Worm (Caenorhabditis elegans) whole organism, L4 larva: ENCODE measurements around the gene T15B7.8.

Experiments
- F10B5.3 ChIP-seq: sonication (generic microtip); optimal IDR thresholded peaks from 2 replicates; lab custom pipeline; 2016; ENCODE audit warnings: mild to moderate bottlenecking, missing genetic modification characterization, missing compliant biosample characterization
- F37D6.2 ChIP-seq: sonication (generic microtip); optimal IDR thresholded peaks from 2 replicates; lab custom pipeline; 2016; ENCODE audit warnings: mild to moderate bottlenecking, missing genetic modification characterization, missing compliant biosample characterization
- F49E8.2 ChIP-seq: sonication (generic microtip); optimal IDR thresholded peaks from 2 replicates; lab custom pipeline; 2016; ENCODE audit warnings: missing compliant biosample characterization, mild to moderate bottlenecking, missing genetic modification characterization, borderline replicate concordance
- Y75B8A.6 ChIP-seq: fragments of 200-800 bp; sonication (Bioruptor generic); IDR thresholded peaks from 2 replicates; pipeline ENCODE4 v1.3.6; 2022; ENCODE audit warnings: missing genetic modification reagents, missing genetic modification characterization, missing compliant biosample characterization
- arid-1 ChIP-seq: fragments of 200-800 bp; sonication (Bioruptor generic); conservative IDR thresholded peaks from 2 replicates; pipeline ENCODE4 v1.3.6; 2022; ENCODE audit warnings: missing genetic modification reagents, missing genetic modification characterization, missing compliant biosample characterization
- attf-4 ChIP-seq: sonication (generic microtip); optimal IDR thresholded peaks from 3 replicates; lab custom pipeline; 2017; ENCODE audit warnings: missing biosample characterization, missing genetic modification characterization
- ceh-20 ChIP-seq: fragments of 200-800 bp; sonication (Bioruptor generic); IDR thresholded peaks from 2 replicates; pipeline ENCODE4 v1.3.6; 2022; ENCODE audit warnings: missing genetic modification reagents, missing genetic modification characterization, missing compliant biosample characterization
- ceh-44 ChIP-seq: fragments of 200-800 bp; sonication (Bioruptor generic); IDR thresholded peaks from 2 replicates; pipeline ENCODE4 v1.3.6; 2022; ENCODE audit warnings: missing genetic modification reagents, missing genetic modification characterization, missing compliant biosample characterization
- ces-1 ChIP-seq: fragments of 150-350 bp; sonication (generic microtip); optimal IDR thresholded peaks from 4 replicates; lab custom pipeline; 2014; ENCODE audit warnings: missing biosample characterization, missing genetic modification reagents, missing genetic modification characterization
- cey-2 ChIP-seq: sonication (generic microtip); optimal IDR thresholded peaks from 3 replicates; lab custom pipeline; 2017; ENCODE audit warnings: missing genetic modification characterization, mild to moderate bottlenecking, missing compliant biosample characterization, antibody characterized with exemption, borderline replicate concordance; ENCODE audit not compliant: insufficient read depth
- daf-16 ChIP-seq, 3 experiments: sonication (generic microtip); optimal IDR thresholded peaks; 2 replicates each; lab custom pipeline; 2016 to 2017; ENCODE audit warnings: missing genetic modification characterization in 3 of 3, missing genetic modification reagents in 3 of 3, mild to moderate bottlenecking in 2 of 3, missing compliant biosample characterization in 2 of 3, missing biosample characterization in 1 of 3, moderate library complexity in 1 of 3
- dmd-6 ChIP-seq: fragments of 200-800 bp; sonication (Bioruptor generic); IDR thresholded peaks from 2 replicates; pipeline ENCODE4 v1.3.6; 2022; ENCODE audit warnings: missing genetic modification reagents, missing genetic modification characterization, missing compliant biosample characterization
- dmd-9 ChIP-seq: fragments of 200-800 bp; sonication (Bioruptor generic); IDR thresholded peaks from 2 replicates; pipeline ENCODE4 v1.3.6; 2022; ENCODE audit warnings: missing genetic modification reagents, missing genetic modification characterization, missing compliant biosample characterization
- dpl-1 ChIP-seq: fragments of 150-350 bp; optimal IDR thresholded peaks from 2 replicates; lab custom pipeline; 2014; ENCODE audit warnings: missing biosample characterization, missing genetic modification reagents, missing genetic modification characterization
- duxl-1 ChIP-seq: sonication (generic microtip); optimal IDR thresholded peaks from 2 replicates; lab custom pipeline; 2016; ENCODE audit warnings: mild to moderate bottlenecking, missing genetic modification characterization, moderate library complexity, missing compliant biosample characterization; ENCODE audit not compliant: poor library complexity
- egl-27 ChIP-seq: sonication (generic microtip); optimal IDR thresholded peaks from 3 replicates; lab custom pipeline; 2017; ENCODE audit warnings: missing biosample characterization, missing genetic modification reagents, missing genetic modification characterization
- fkh-10 ChIP-seq: fragments of 150-350 bp; optimal IDR thresholded peaks from 2 replicates; lab custom pipeline; 2014; ENCODE audit warnings: missing biosample characterization, missing genetic modification reagents, missing genetic modification characterization
- gei-8 ChIP-seq: fragments of 200-800 bp; sonication (Bioruptor generic); optimal IDR thresholded peaks from 2 replicates; lab custom pipeline; 2018; ENCODE audit warnings: mild to moderate bottlenecking, missing genetic modification characterization, missing compliant biosample characterization
- hlh-11 ChIP-seq: fragments of 200-800 bp; sonication (Bioruptor generic); optimal IDR thresholded peaks from 2 replicates; lab custom pipeline; 2018; ENCODE audit warnings: mild to moderate bottlenecking, missing genetic modification characterization, missing compliant biosample characterization
- lin-15B ChIP-seq: fragments of 150-350 bp; sonication (generic microtip); optimal IDR thresholded peaks from 3 replicates; lab custom pipeline; 2014; ENCODE audit warnings: missing biosample characterization, missing genetic modification characterization
- lin-38 ChIP-seq: fragments of 200-800 bp; sonication (Bioruptor generic); IDR thresholded peaks from 2 replicates; pipeline ENCODE4 v1.3.6; 2022; ENCODE audit warnings: missing genetic modification reagents, missing genetic modification characterization, missing compliant biosample characterization
- lir-3 ChIP-seq: sonication (generic microtip); optimal IDR thresholded peaks from 2 replicates; lab custom pipeline; 2016; ENCODE audit warnings: mild to moderate bottlenecking, missing genetic modification characterization, missing compliant biosample characterization
- lsy-2 ChIP-seq, 2 experiments: fragments of 150-350 bp in 1 of 2; sonication (generic microtip) in 1 of 2; optimal IDR thresholded peaks; 2 replicates each; lab custom pipeline; 2014 to 2017; ENCODE audit warnings: missing biosample characterization in 2 of 2, missing genetic modification characterization in 2 of 2
- madf-5 ChIP-seq, 2 experiments: fragments of 200-800 bp; sonication (Bioruptor generic); IDR thresholded peaks; 2 replicates each; pipeline ENCODE4 v1.3.6; 2022; ENCODE audit warnings: missing compliant biosample characterization in 2 of 2, missing genetic modification characterization in 2 of 2
- madf-9 ChIP-seq: fragments of 200-800 bp; sonication (Bioruptor generic); conservative IDR thresholded peaks from 2 replicates; pipeline ENCODE4 v1.3.6; 2022; ENCODE audit warnings: missing genetic modification reagents, missing genetic modification characterization, missing compliant biosample characterization
- mdl-1 ChIP-seq, 2 experiments: fragments of 150-350 bp in 1 of 2; sonication (generic microtip) in 1 of 2; optimal IDR thresholded peaks; 2 replicates each; lab custom pipeline; 2014 to 2017; ENCODE audit warnings: missing biosample characterization in 2 of 2, missing genetic modification characterization in 2 of 2
- mep-1 ChIP-seq: fragments of 150-350 bp; sonication (generic microtip); optimal IDR thresholded peaks from 3 replicates; lab custom pipeline; 2014; ENCODE audit warnings: missing biosample characterization, missing genetic modification characterization
- mes-2 ChIP-seq: sonication (generic microtip); optimal IDR thresholded peaks from 2 replicates; lab custom pipeline; 2016; ENCODE audit warnings: missing genotype, mild to moderate bottlenecking, missing genetic modification characterization, missing compliant biosample characterization; ENCODE audit not compliant: poor library complexity, severe bottlenecking
- nhr-102 ChIP-seq: sonication (generic microtip); optimal IDR thresholded peaks from 2 replicates; lab custom pipeline; 2016; ENCODE audit warnings: mild to moderate bottlenecking, missing genetic modification characterization, moderate library complexity, missing compliant biosample characterization
- nhr-237 ChIP-seq: sonication (generic microtip); optimal IDR thresholded peaks from 2 replicates; lab custom pipeline; 2017; ENCODE audit warnings: missing biosample characterization, missing genetic modification characterization
- nhr-76 ChIP-seq: fragments of 150-350 bp; optimal IDR thresholded peaks from 2 replicates; lab custom pipeline; 2014; ENCODE audit warnings: missing biosample characterization, missing genetic modification characterization
- pha-4 ChIP-seq, 2 experiments: fragments of 150-350 bp in 1 of 2; fragments of 200-800 bp in 1 of 2; sonication (Bioruptor generic) in 1 of 2; IDR thresholded peaks in 1 of 2; optimal IDR thresholded peaks in 1 of 2; 2 replicates each; pipeline versions ENCODE4 v1.3.6 to Lab custom; 2014 to 2022; ENCODE audit warnings: missing genetic modification characterization in 2 of 2, missing genetic modification reagents in 2 of 2, missing biosample characterization in 1 of 2, missing compliant biosample characterization in 1 of 2
- php-3 ChIP-seq: fragments of 200-800 bp; sonication (Bioruptor generic); IDR thresholded peaks from 2 replicates; pipeline ENCODE4 v1.3.6; 2022; ENCODE audit warnings: missing genetic modification reagents, missing genetic modification characterization, missing compliant biosample characterization
- snpc-1.2 ChIP-seq: fragments of 200-800 bp; sonication (Bioruptor generic); IDR thresholded peaks from 2 replicates; pipeline ENCODE4 v1.3.6; 2022; ENCODE audit warnings: missing genetic modification reagents, missing genetic modification characterization, missing compliant biosample characterization
- spr-1 ChIP-seq: sonication (generic microtip); optimal IDR thresholded peaks from 2 replicates; lab custom pipeline; 2016; ENCODE audit warnings: mild to moderate bottlenecking, missing genetic modification characterization, missing compliant biosample characterization
- unc-130 ChIP-seq: sonication (generic microtip); optimal IDR thresholded peaks from 2 replicates; lab custom pipeline; 2016; ENCODE audit warnings: missing genetic modification reagents, missing genetic modification characterization, missing compliant biosample characterization

T15B7.8 gene

ce11 chrV:6784853-6785492 lies 36.6 kb upstream of the T15B7.8 start, which contains the start of the genes spn-4 and spe-39 (continued):
- peak; percentile 47; the same call in 1 of the 2 replicates for TF ChIP-seq ceh-20 (GFP tag; lab: Robert Waterston, UW)
- TF ChIP-seq lin-38 = peak; percentile 73
- TF ChIP-seq ceh-44 = no peak
- peak; percentile 13 for TF ChIP-seq F49E8.2 (tag; lab: Kevin White, UChicago)
- TF ChIP-seq dmd-9 = 0 out of 2 replicates have a peak, but pooled peaks have one; percentile 6
- TF ChIP-seq lin-15B (tag; lab: Kevin White, UChicago) = no peak
- no peak for TF ChIP-seq mep-1 (tag; lab: Kevin White, UChicago)
- TF ChIP-seq nhr-237 = no peak
- peak; percentile 57 for TF ChIP-seq duxl-1 (tag; lab: Kevin White, UChicago)
- 0 out of 2 replicates have a peak, but pooled peaks have one; percentile 21 for TF ChIP-seq madf-9 (GFP tag; lab: Robert Waterston, UW)
- peak; percentile 94 for TF ChIP-seq dpl-1 (GFP tag; lab: Kevin White, UChicago)
- no peak for TF ChIP-seq cey-2 (tag; lab: Kevin White, UChicago)
- TF ChIP-seq attf-4 (tag; lab: Kevin White, UChicago) = no peak
- TF ChIP-seq fkh-10 (GFP tag; lab: Kevin White, UChicago) = peak; percentile 22
- TF ChIP-seq pha-4 (GFP tag; IDR thresholded peaks at IDR 0.05; lab: Robert Waterston, UW) = peak; percentile 58; the same call in 1 of the 2 replicates
- TF ChIP-seq pha-4 (tag; optimal IDR thresholded peaks at IDR 0.05; lab: Kevin White, UChicago) = peak; percentile 31
- no peak for TF ChIP-seq Y75B8A.6
- TF ChIP-seq nhr-76 (tag; lab: Kevin White, UChicago) = no peak
- peak; percentile 39 for TF ChIP-seq hlh-11 (tag; lab: Kevin White, UChicago)
- TF ChIP-seq spr-1 (tag; lab: Kevin White, UChicago) = peak; percentile 36
- peak; percentile 2 for TF ChIP-seq F37D6.2
- TF ChIP-seq daf-16 (GFP tag; optimal IDR thresholded peaks at IDR 0.05; lab: Kevin White, UChicago) = peak in 1 of 2 experiments; percentile 17
- no peak for TF ChIP-seq daf-16 (tag; optimal IDR thresholded peaks at IDR 0.05; lab: Kevin White, UChicago)
- TF ChIP-seq dmd-6 (GFP tag; lab: Robert Waterston, UW) = peak; percentile 53; the same call in 1 of the 2 replicates
- peak; percentile 93 for TF ChIP-seq mes-2 (tag; lab: Kevin White, UChicago)
- no peak for TF ChIP-seq gei-8 (GFP tag; lab: Kevin White, UChicago)

- TF ChIP-seq lir-3 (tag; lab: Kevin White, UChicago) (no peak), lin-15B (tag; lab: Kevin White, UChicago) (no peak), snpc-1.2 (GFP tag; lab: Robert Waterston, UW) (no peak), unc-130 (GFP tag; lab: Kevin White, UChicago) (no peak), dmd-9 (no peak), mdl-1 (tag; optimal IDR thresholded peaks at IDR 0.05; lab: Kevin White, UChicago) (no peak), spr-1 (tag; lab: Kevin White, UChicago) (no peak), lsy-2 (tag; optimal IDR thresholded peaks at IDR 0.05; lab: Kevin White, UChicago) (no peak), mes-2 (tag; lab: Kevin White, UChicago) (peak; percentile 5), php-3 (GFP tag; lab: Robert Waterston, UW) (no peak), nhr-102 (tag; lab: Kevin White, UChicago) (no peak), mep-1 (tag; lab: Kevin White, UChicago) (no peak), arid-1 (GFP tag; lab: Robert Waterston, UW) (no peak), egl-27 (tag; lab: Kevin White, UChicago) (no peak), F10B5.3 (peak; percentile 32), lin-38 (peak; percentile 37; the same call in 1 of the 2 replicates), pha-4 (GFP tag; IDR thresholded peaks at IDR 0.05; lab: Robert Waterston, UW) (0 out of 2 replicates have a peak, but pooled peaks have one; percentile 7), pha-4 (tag; optimal IDR thresholded peaks at IDR 0.05; lab: Kevin White, UChicago) (no peak), madf-5 (GFP tag; IDR thresholded peaks at IDR 0.05; lab: Robert Waterston, UW) (0 out of 4 replicates have a peak, but pooled peaks of 1 of the 2 experiments have one; percentile 35), ces-1 (GFP tag; lab: Kevin White, UChicago) (no peak)
Observed at ce11 chrV:6787906-6788430, 33.6 kb upstream of the T15B7.8 start, which contains the start of gene ZC404.2. TSS of gene ZC404.2 (plus strand) at chrV:6787952.
